Fruit fly (Drosophila melanogaster) whole organism, embryonic: ENCODE data around the gene Zaf1.

Experiments used
- Aef1 ChIP-seq: fragments of 200-800 bp; sonication (Bioruptor generic); IDR thresholded peaks from 3 replicates; pipeline ENCODE4 v1.3.6; 2022; ENCODE audit warnings: missing biosample characterization, missing genetic modification characterization
- CG10565 ChIP-seq: fragments of 200-800 bp; sonication (Bioruptor generic); optimal IDR thresholded peaks from 3 replicates; lab custom pipeline; 2016; ENCODE audit warnings: missing biosample characterization, mild to moderate bottlenecking, missing genetic modification characterization
- CG12104 ChIP-seq: fragments of 200-800 bp; sonication (Bioruptor generic); optimal IDR thresholded peaks from 3 replicates; lab custom pipeline; 2016; ENCODE audit warnings: missing biosample characterization, missing genetic modification characterization
- CG12299 ChIP-seq: fragments of 200-800 bp; sonication (Bioruptor generic); optimal IDR thresholded peaks from 2 replicates; lab custom pipeline; 2018; ENCODE audit warnings: missing biosample characterization, mild to moderate bottlenecking, missing genetic modification characterization
- CG1602 ChIP-seq: fragments of 200-800 bp; sonication (Bioruptor generic); optimal IDR thresholded peaks from 3 replicates; lab custom pipeline; 2016; ENCODE audit warnings: missing biosample characterization, missing genetic modification characterization
- CG16813 ChIP-seq: fragments of 200-800 bp; sonication (Bioruptor generic); IDR thresholded peaks from 3 replicates; pipeline ENCODE4 v1.3.6; 2022; ENCODE audit warnings: missing biosample characterization, missing genetic modification characterization; ENCODE audit not compliant: partially characterized antibody
- CG17802 ChIP-seq: fragments of 200-800 bp; sonication (Bioruptor generic); optimal IDR thresholded peaks from 2 replicates; lab custom pipeline; 2018; ENCODE audit warnings: missing biosample characterization, mild to moderate bottlenecking, missing genetic modification characterization, moderate library complexity
- CG31224 ChIP-seq: fragments of 200-800 bp; sonication (Bioruptor generic); IDR thresholded peaks from 2 replicates; pipeline ENCODE4 v1.3.6; 2022; ENCODE audit warnings: missing biosample characterization, missing genetic modification characterization
- CG32532 ChIP-seq: fragments of 200-800 bp; sonication (Bioruptor generic); IDR thresholded peaks from 2 replicates; pipeline ENCODE4 v1.3.6; 2022; ENCODE audit warnings: missing biosample characterization, missing genetic modification characterization
- CG32767 ChIP-seq: fragments of 200-800 bp; sonication (Bioruptor generic); IDR thresholded peaks from 2 replicates; pipeline ENCODE4 v1.3.6; 2022; ENCODE audit warnings: missing biosample characterization, missing genetic modification characterization
- CG34376 ChIP-seq: fragments of 200-800 bp; sonication (Bioruptor generic); optimal IDR thresholded peaks from 2 replicates; lab custom pipeline; 2018; ENCODE audit warnings: missing biosample characterization, mild to moderate bottlenecking, missing genetic modification characterization
- CG3726 ChIP-seq: fragments of 200-800 bp; sonication (Bioruptor generic); IDR thresholded peaks from 3 replicates; pipeline ENCODE4, ENCODE4 v1.3.6; 2022; ENCODE audit warnings: missing biosample characterization, missing genetic modification characterization
- CG3838 ChIP-seq: fragments of 200-800 bp; sonication (Bioruptor generic); optimal IDR thresholded peaks from 3 replicates; lab custom pipeline; 2016; ENCODE audit warnings: missing biosample characterization, missing genetic modification characterization
- CG3995 ChIP-seq: fragments of 200-800 bp; sonication (Bioruptor generic); optimal IDR thresholded peaks from 3 replicates; lab custom pipeline; 2016; ENCODE audit warnings: missing biosample characterization, missing genetic modification characterization
- CG42726 ChIP-seq: fragments of 200-800 bp; sonication (Bioruptor generic); IDR thresholded peaks from 2 replicates; pipeline ENCODE4 v1.3.6; 2022; ENCODE audit warnings: missing biosample characterization, missing genetic modification characterization; ENCODE audit not compliant: partially characterized antibody
- CG4404 ChIP-seq: fragments of 200-800 bp; sonication (Bioruptor generic); IDR thresholded peaks from 2 replicates; pipeline ENCODE4 v1.3.6; 2022; ENCODE audit warnings: missing biosample characterization, missing genetic modification characterization
- CG5953 ChIP-seq: fragments of 200-800 bp; sonication (Bioruptor generic); IDR thresholded peaks from 2 replicates; pipeline ENCODE4 v1.3.6; 2022; ENCODE audit warnings: missing biosample characterization, missing genetic modification characterization
- CG6854 ChIP-seq: fragments of 200-800 bp; sonication (Bioruptor generic); optimal IDR thresholded peaks from 3 replicates; lab custom pipeline; 2017; ENCODE audit warnings: missing biosample characterization, mild to moderate bottlenecking, missing genetic modification characterization
- CG7556 ChIP-seq: fragments of 200-800 bp; sonication (Bioruptor generic); optimal IDR thresholded peaks from 2 replicates; lab custom pipeline; 2017; ENCODE audit warnings: missing biosample characterization, mild to moderate bottlenecking, missing genetic modification characterization
- CG8924 ChIP-seq: fragments of 200-800 bp; optimal IDR thresholded peaks from 3 replicates; lab custom pipeline; 2019; ENCODE audit warnings: missing biosample characterization, mild to moderate bottlenecking, missing genetic modification characterization, moderate library complexity
- Dip3 ChIP-seq: fragments of 200-800 bp; sonication (Bioruptor generic); optimal IDR thresholded peaks from 3 replicates; lab custom pipeline; 2016; ENCODE audit warnings: missing biosample characterization, missing genetic modification characterization
- Dp ChIP-seq: fragments of 200-800 bp; sonication (Bioruptor generic); optimal IDR thresholded peaks from 2 replicates; lab custom pipeline; 2018; ENCODE audit warnings: missing biosample characterization, mild to moderate bottlenecking, missing genetic modification characterization, moderate library complexity
- ERR ChIP-seq: fragments of 200-800 bp; sonication (Bioruptor generic); optimal IDR thresholded peaks from 2 replicates; lab custom pipeline; 2016; ENCODE audit warnings: missing biosample characterization, missing genetic modification characterization
- Hand ChIP-seq: fragments of 200-800 bp; sonication (Bioruptor generic); optimal IDR thresholded peaks from 2 replicates; lab custom pipeline; 2017; ENCODE audit warnings: mild to moderate bottlenecking, missing biosample characterization, missing genetic modification reagents, missing genetic modification characterization
- Hr39 ChIP-seq: fragments of >200 bp; optimal IDR thresholded peaks from 2 replicates; lab custom pipeline; 2017
- Hr51 ChIP-seq, 2 experiments: fragments of 200-800 bp; sonication (Bioruptor generic); optimal IDR thresholded peaks; 2 replicates in 1 of 2; 3 replicates in 1 of 2; lab custom pipeline; 2016 to 2018; ENCODE audit warnings: missing biosample characterization in 2 of 2, missing genetic modification characterization in 2 of 2, mild to moderate bottlenecking in 1 of 2, moderate library complexity in 1 of 2
- Hsf ChIP-seq: fragments of 200-800 bp; sonication (Bioruptor generic); optimal IDR thresholded peaks from 3 replicates; lab custom pipeline; 2016; ENCODE audit warnings: missing biosample characterization, missing genetic modification characterization
- NfI ChIP-seq: fragments of 200-800 bp; sonication (Bioruptor generic); optimal IDR thresholded peaks from 3 replicates; lab custom pipeline; 2018; ENCODE audit warnings: missing biosample characterization, mild to moderate bottlenecking, missing genetic modification characterization, moderate library complexity
- PHDP ChIP-seq: fragments of 200-800 bp; sonication (Bioruptor generic); optimal IDR thresholded peaks from 3 replicates; lab custom pipeline; 2018; ENCODE audit warnings: missing biosample characterization, mild to moderate bottlenecking, missing genetic modification characterization, moderate library complexity
- Scr ChIP-seq: fragments of 200-800 bp; sonication (Bioruptor generic); IDR thresholded peaks from 2 replicates; pipeline ENCODE4 v1.3.6; 2022; ENCODE audit warnings: missing biosample characterization, missing genetic modification characterization; ENCODE audit not compliant: partially characterized antibody
- ase ChIP-seq: fragments of 200-800 bp; sonication (Bioruptor generic); IDR thresholded peaks from 3 replicates; pipeline ENCODE4 v1.3.6; 2022; ENCODE audit warnings: missing biosample characterization, missing genetic modification characterization
- az2 ChIP-seq: fragments of 200-800 bp; sonication (Bioruptor generic); optimal IDR thresholded peaks from 3 replicates; lab custom pipeline; 2016; ENCODE audit warnings: missing biosample characterization, missing genetic modification characterization
- chif ChIP-seq, 2 experiments: fragments of 200-800 bp; sonication (Bioruptor generic); optimal IDR thresholded peaks; 3 replicates each; lab custom pipeline; 2016; ENCODE audit warnings: missing biosample characterization in 2 of 2, missing genetic modification characterization in 2 of 2
- croc ChIP-seq: fragments of 200-800 bp; sonication (Bioruptor generic); conservative IDR thresholded peaks from 3 replicates; pipeline ENCODE4 v1.3.6; 2022; ENCODE audit warnings: missing biosample characterization, missing genetic modification characterization
- danr ChIP-seq: fragments of 200-800 bp; sonication (Bioruptor generic); IDR thresholded peaks from 2 replicates; pipeline ENCODE4 v1.3.6; 2022; ENCODE audit warnings: missing biosample characterization, missing genetic modification characterization
- dati ChIP-seq: fragments of 200-800 bp; sonication (Bioruptor generic); IDR thresholded peaks from 2 replicates; pipeline ENCODE4 v1.3.6; 2022; ENCODE audit warnings: missing biosample characterization, missing genetic modification characterization
- disco-r ChIP-seq: fragments of 200-800 bp; sonication (Bioruptor generic); optimal IDR thresholded peaks from 2 replicates; lab custom pipeline; 2016; ENCODE audit warnings: missing biosample characterization, missing genetic modification characterization
- dysf ChIP-seq: fragments of 200-800 bp; sonication (Bioruptor generic); IDR thresholded peaks from 3 replicates; pipeline ENCODE4 v1.3.6; 2022; ENCODE audit warnings: missing biosample characterization, missing genetic modification characterization
- fru ChIP-seq: fragments of >200 bp; optimal IDR thresholded peaks from 2 replicates; lab custom pipeline; 2017
- fu2 ChIP-seq: fragments of 200-800 bp; sonication (Bioruptor generic); optimal IDR thresholded peaks from 2 replicates; lab custom pipeline; 2016; ENCODE audit warnings: missing biosample characterization, missing genetic modification characterization
- grn ChIP-seq: fragments of 200-800 bp; sonication (Bioruptor generic); optimal IDR thresholded peaks from 3 replicates; lab custom pipeline; 2017; ENCODE audit warnings: missing biosample characterization, missing genetic modification characterization
- jumu ChIP-seq: fragments of 200-800 bp; sonication (Bioruptor generic); optimal IDR thresholded peaks from 3 replicates; lab custom pipeline; 2016; ENCODE audit warnings: missing biosample characterization, missing genetic modification characterization
- kah ChIP-seq: fragments of 200-800 bp; sonication (Bioruptor generic); optimal IDR thresholded peaks from 2 replicates; lab custom pipeline; 2018; ENCODE audit warnings: missing biosample characterization, mild to moderate bottlenecking, missing genetic modification characterization
- pum ChIP-seq: fragments of 200-800 bp; sonication (Bioruptor generic); optimal IDR thresholded peaks from 2 replicates; lab custom pipeline; 2016; ENCODE audit warnings: missing biosample characterization, missing genetic modification characterization
- schlank ChIP-seq: fragments of 200-800 bp; sonication (Bioruptor generic); optimal IDR thresholded peaks from 2 replicates; lab custom pipeline; 2018; ENCODE audit warnings: missing biosample characterization, mild to moderate bottlenecking, missing genetic modification characterization
- sens ChIP-seq: fragments of 200-800 bp; sonication (Bioruptor generic); peaks from one replicate; lab custom pipeline; 2016; ENCODE audit warnings: missing biosample characterization, missing genetic modification characterization
- seq ChIP-seq: fragments of 200-800 bp; sonication (Bioruptor generic); IDR thresholded peaks from 2 replicates; pipeline ENCODE4 v1.3.6; 2022; ENCODE audit warnings: missing biosample characterization, missing genetic modification characterization
- slbo ChIP-seq: fragments of 200-800 bp; sonication (Bioruptor generic); IDR thresholded peaks from 2 replicates; pipeline ENCODE4 v1.3.6; 2022; ENCODE audit warnings: missing biosample characterization, missing genetic modification characterization
- tap ChIP-seq: fragments of 200-800 bp; optimal IDR thresholded peaks from 3 replicates; lab custom pipeline; 2019; ENCODE audit warnings: missing biosample characterization, mild to moderate bottlenecking, missing genetic modification characterization, moderate library complexity
- vfl ChIP-seq: fragments of 200-800 bp; sonication (Bioruptor generic); optimal IDR thresholded peaks from 2 replicates; lab custom pipeline; 2016; ENCODE audit warnings: missing biosample characterization, missing genetic modification characterization

Zaf1 gene

dm6 chr3R:11650105-11651039, 24.9 kb upstream of the Zaf1 start, which contains the start of the genes Csk and Elp1 (continued):
- TF ChIP-seq chif (GFP tag; optimal IDR thresholded peaks at IDR 0.05; lab: Kevin White, UChicago), result no peak
- TF ChIP-seq CG5953 (GFP tag; lab: Robert Waterston, UW), result no peak
- peak; percentile 52 for TF ChIP-seq PHDP (tag; lab: Kevin White, UChicago)
- peak; percentile 56 for TF ChIP-seq CG3995 (GFP tag; lab: Kevin White, UChicago)
- no peak for TF ChIP-seq jumu
- no peak for TF ChIP-seq Hr39 (lab: Kevin White, UChicago)
- peak; percentile 43; the same call in 1 of the 2 replicates for TF ChIP-seq CG32767
- 0 out of 3 replicates have a peak, but pooled peaks have one; percentile 29 for TF ChIP-seq croc
- TF ChIP-seq CG34376 (GFP tag; lab: Kevin White, UChicago), result peak; percentile 33
- peak; percentile 36; the same call in 1 of the 2 replicates for TF ChIP-seq Scr (GFP tag; lab: Robert Waterston, UW)
- TF ChIP-seq dati (GFP tag; lab: Robert Waterston, UW), result no peak
- peak; percentile 62 for TF ChIP-seq grn (GFP tag; lab: Kevin White, UChicago)
- TF ChIP-seq seq (GFP tag; lab: Robert Waterston, UW), result 0 out of 2 replicates have a peak, but pooled peaks have one; percentile 15
- TF ChIP-seq CG6854 (GFP tag; lab: Kevin White, UChicago), result no peak
- peak; percentile 12 for TF ChIP-seq pum (GFP tag; lab: Kevin White, UChicago)
- peak; percentile 18 for TF ChIP-seq az2 (GFP tag; lab: Kevin White, UChicago)
- TF ChIP-seq tap, result no peak
- TF ChIP-seq ase (GFP tag; lab: Robert Waterston, UW), result 0 out of 3 replicates have a peak, but pooled peaks have one; percentile 31
- no peak for TF ChIP-seq CG31224 (GFP tag; lab: Robert Waterston, UW)
- peak; percentile 68 for TF ChIP-seq CG12104 (GFP tag; lab: Kevin White, UChicago)
- peak; percentile 27 for TF ChIP-seq CG12299 (tag; lab: Kevin White, UChicago)
- no peak for TF ChIP-seq Hand (GFP tag; lab: Kevin White, UChicago)
- peak; percentile 38 for TF ChIP-seq Dp (GFP tag; lab: Kevin White, UChicago)
- TF ChIP-seq danr (GFP tag; lab: Robert Waterston, UW), result no peak
- peak; percentile 49; the same call in 2 of the 3 replicates for TF ChIP-seq dysf (GFP tag; lab: Robert Waterston, UW)
- peak; percentile 45; the same call in 2 of the 3 replicates for TF ChIP-seq Aef1 (GFP tag; lab: Robert Waterston, UW)
- no peak for TF ChIP-seq CG42726 (GFP tag; lab: Robert Waterston, UW)
- peak; percentile 57 for TF ChIP-seq NfI (GFP tag; lab: Kevin White, UChicago)
- TF ChIP-seq Hsf, result peak; percentile 25
- no peak for TF ChIP-seq CG3726 (GFP tag; lab: Robert Waterston, UW)
- no peak for TF ChIP-seq CG4404
- no peak for TF ChIP-seq vfl (GFP tag; lab: Kevin White, UChicago)
- peak; percentile 62 for TF ChIP-seq CG8924 (tag; lab: Kevin White, UChicago)
- no peak for TF ChIP-seq disco-r (GFP tag; lab: Kevin White, UChicago)
- TF ChIP-seq CG32532 (GFP tag; lab: Robert Waterston, UW), result peak; percentile 39; the same call in 1 of the 2 replicates
- no peak for TF ChIP-seq fru (lab: Kevin White, UChicago)
- TF ChIP-seq CG17802 (tag; lab: Kevin White, UChicago), result no peak
- TF ChIP-seq Hr51 (GFP tag; optimal IDR thresholded peaks at IDR 0.05; lab: Kevin White, UChicago), result peak; percentile 40 to 51
- TF ChIP-seq CG7556 (GFP tag; lab: Kevin White, UChicago), result peak; percentile 41
- peak; percentile 78 for TF ChIP-seq slbo (GFP tag; lab: Robert Waterston, UW)
- peak; percentile 56 for TF ChIP-seq kah (GFP tag; lab: Kevin White, UChicago)
- TF ChIP-seq fu2 (GFP tag; lab: Kevin White, UChicago), result peak; percentile 19
- no peak for TF ChIP-seq CG3838 (GFP tag; lab: Kevin White, UChicago)
- peak; percentile 35 for TF ChIP-seq Dip3
- TF ChIP-seq CG10565, result no peak
- no peak for TF ChIP-seq schlank
- peak; percentile 51 for TF ChIP-seq CG1602
- TF ChIP-seq sens (GFP tag; lab: Kevin White, UChicago), result peak; percentile 86
- no peak for TF ChIP-seq ERR (GFP tag; lab: Kevin White, UChicago)
- no peak for TF ChIP-seq CG16813 (GFP tag; lab: Robert Waterston, UW)
